Worm (Caenorhabditis elegans): Measurements from ENCODE around the gene efn-3.

ce11 chrX:13444267-13444666, 33.0 kb downstream of the efn-3 start:
- TF ChIP-seq ztf-29 (GFP tag; IDR thresholded peaks at IDR 0.05) (no peak), flt-1 (GFP tag; IDR thresholded peaks at IDR 0.05) (no peak), tab-1 (GFP tag; IDR thresholded peaks at IDR 0.05) (no peak), med-1 (GFP tag; optimal IDR thresholded peaks at IDR 0.05; ENCODE audit: insufficient read depth) (no peak), ref-1 (GFP tag; conservative IDR thresholded peaks at IDR 0.05) (no peak)

Data from whole organism, midembryonic.